Worm (Caenorhabditis elegans) whole organism, mixed stage, embryonic: ENCODE measurements around the gene F01D5.1.

Experiments
- M03D4.4 ChIP-seq: sonication (generic microtip); optimal IDR thresholded peaks from 2 replicates; lab custom pipeline; 2017; ENCODE audit warnings: mild to moderate bottlenecking, missing genetic modification characterization, missing compliant biosample characterization
- bed-3 ChIP-seq: fragments of 200-800 bp; sonication (Bioruptor generic); optimal IDR thresholded peaks from 3 replicates; lab custom pipeline; 2018; ENCODE audit warnings: mild to moderate bottlenecking, missing genetic modification characterization, moderate library complexity, missing compliant biosample characterization
- blmp-1 ChIP-seq: fragments of 150-350 bp; optimal IDR thresholded peaks from 2 replicates; lab custom pipeline; 2014; ENCODE audit warnings: missing biosample characterization, missing genetic modification characterization
- ceh-39 ChIP-seq: fragments of 150-350 bp; optimal IDR thresholded peaks from 2 replicates; lab custom pipeline; 2014; ENCODE audit warnings: missing biosample characterization, missing genetic modification characterization
- ceh-43 ChIP-seq: fragments of 200-800 bp; sonication (Bioruptor generic); optimal IDR thresholded peaks from 2 replicates; lab custom pipeline; 2018; ENCODE audit warnings: mild to moderate bottlenecking, missing genetic modification characterization, moderate library complexity, missing compliant biosample characterization
- ceh-83 ChIP-seq: fragments of 200-800 bp; sonication (Bioruptor generic); optimal IDR thresholded peaks from 2 replicates; lab custom pipeline; 2018; ENCODE audit warnings: mild to moderate bottlenecking, missing genetic modification characterization, missing compliant biosample characterization
- ces-1 ChIP-seq: fragments of 150-350 bp; optimal IDR thresholded peaks from 2 replicates; lab custom pipeline; 2014; ENCODE audit warnings: missing biosample characterization, missing genetic modification reagents, missing genetic modification characterization
- cnd-1 ChIP-seq: fragments of 200-800 bp; sonication (Bioruptor generic); optimal IDR thresholded peaks from 2 replicates; lab custom pipeline; 2018; ENCODE audit warnings: mild to moderate bottlenecking, missing genetic modification characterization, missing compliant biosample characterization
- drap-1 ChIP-seq: fragments of 200-800 bp; sonication (Bioruptor generic); optimal IDR thresholded peaks from 3 replicates; lab custom pipeline; 2018; ENCODE audit warnings: mild to moderate bottlenecking, missing genetic modification characterization, missing compliant biosample characterization
- elt-1 ChIP-seq: sonication (generic microtip); optimal IDR thresholded peaks from 2 replicates; lab custom pipeline; 2017; ENCODE audit warnings: missing genetic modification characterization, mild to moderate bottlenecking, missing compliant biosample characterization, antibody characterized with exemption, moderate library complexity, borderline replicate concordance; ENCODE audit not compliant: insufficient read depth
- elt-3 ChIP-seq: fragments of 150-350 bp; optimal IDR thresholded peaks from 2 replicates; lab custom pipeline; 2014; ENCODE audit warnings: missing biosample characterization, missing genetic modification characterization
- flh-1 ChIP-seq: fragments of 200-800 bp; sonication (Bioruptor generic); optimal IDR thresholded peaks from 2 replicates; lab custom pipeline; 2018; ENCODE audit warnings: mild to moderate bottlenecking, missing genetic modification characterization, moderate library complexity, missing compliant biosample characterization
- ham-2 ChIP-seq: fragments of 200-800 bp; sonication (Bioruptor generic); optimal IDR thresholded peaks from 2 replicates; lab custom pipeline; 2018; ENCODE audit warnings: mild to moderate bottlenecking, missing genetic modification characterization, missing compliant biosample characterization
- hlh-1 ChIP-seq: fragments of 150-350 bp; optimal IDR thresholded peaks from 2 replicates; lab custom pipeline; 2014; ENCODE audit warnings: missing biosample characterization, missing genetic modification reagents, missing genetic modification characterization
- lin-13 ChIP-seq: fragments of 150-350 bp; optimal IDR thresholded peaks from 2 replicates; lab custom pipeline; 2014; ENCODE audit warnings: missing biosample characterization, missing genetic modification characterization
- lin-32 ChIP-seq: fragments of 200-800 bp; sonication (Bioruptor generic); optimal IDR thresholded peaks from 2 replicates; lab custom pipeline; 2018; ENCODE audit warnings: mild to moderate bottlenecking, missing genetic modification characterization, missing compliant biosample characterization
- mab-5 ChIP-seq: fragments of 150-350 bp; optimal IDR thresholded peaks from 2 replicates; lab custom pipeline; 2014; ENCODE audit warnings: missing biosample characterization, missing genetic modification characterization
- mep-1 ChIP-seq: fragments of 150-350 bp; optimal IDR thresholded peaks from 2 replicates; lab custom pipeline; 2017; ENCODE audit warnings: missing biosample characterization, missing genetic modification reagents, missing genetic modification characterization, inconsistent platforms
- mls-2 ChIP-seq: sonication (generic microtip); optimal IDR thresholded peaks from 2 replicates; lab custom pipeline; 2016; ENCODE audit warnings: mild to moderate bottlenecking, missing genetic modification characterization, moderate library complexity, missing compliant biosample characterization
- nhr-12 ChIP-seq: fragments of 150-350 bp; optimal IDR thresholded peaks from 2 replicates; lab custom pipeline; 2014; ENCODE audit warnings: missing biosample characterization, missing genetic modification characterization
- nhr-2 ChIP-seq: fragments of 150-350 bp; optimal IDR thresholded peaks from 2 replicates; lab custom pipeline; 2014; ENCODE audit warnings: missing biosample characterization, missing genetic modification characterization
- nhr-237 ChIP-seq: fragments of 150-350 bp; optimal IDR thresholded peaks from 2 replicates; lab custom pipeline; 2014; ENCODE audit warnings: missing biosample characterization, missing genetic modification characterization
- nhr-28 ChIP-seq: fragments of 150-350 bp; optimal IDR thresholded peaks from 2 replicates; lab custom pipeline; 2014; ENCODE audit warnings: missing biosample characterization, missing genetic modification characterization
- nhr-76 ChIP-seq: sonication (generic microtip); optimal IDR thresholded peaks from 2 replicates; lab custom pipeline; 2017; ENCODE audit warnings: missing biosample characterization, missing genetic modification characterization
- pha-4 ChIP-seq: fragments of 150-350 bp; optimal IDR thresholded peaks from 2 replicates; lab custom pipeline; 2018; ENCODE audit warnings: missing biosample characterization, missing genetic modification reagents, missing genetic modification characterization
- sem-2 ChIP-seq: fragments of 200-800 bp; sonication (Bioruptor generic); optimal IDR thresholded peaks from 2 replicates; lab custom pipeline; 2018; ENCODE audit warnings: mild to moderate bottlenecking, missing genetic modification characterization, missing compliant biosample characterization
- snpc-4 ChIP-seq: fragments of 150-350 bp; optimal IDR thresholded peaks from 2 replicates; lab custom pipeline; 2014; ENCODE audit warnings: missing biosample characterization, missing genetic modification characterization
- sptf-1 ChIP-seq: sonication (generic microtip); optimal IDR thresholded peaks from 2 replicates; lab custom pipeline; 2017; ENCODE audit warnings: mild to moderate bottlenecking, missing genetic modification characterization, moderate library complexity, missing compliant biosample characterization
- tbx-8 ChIP-seq: fragments of 200-800 bp; sonication (Bioruptor generic); optimal IDR thresholded peaks from 2 replicates; lab custom pipeline; 2018; ENCODE audit warnings: mild to moderate bottlenecking, missing genetic modification characterization, moderate library complexity, missing compliant biosample characterization
- unc-120 ChIP-seq: sonication (generic microtip); optimal IDR thresholded peaks from 2 replicates; lab custom pipeline; 2017; ENCODE audit warnings: missing genetic modification characterization, missing compliant biosample characterization; ENCODE audit not compliant: poor library complexity, severe bottlenecking
- unc-62 ChIP-seq: fragments of 150-350 bp; optimal IDR thresholded peaks from 2 replicates; lab custom pipeline; 2014; ENCODE audit warnings: missing biosample characterization, missing genetic modification reagents, missing genetic modification characterization
- zip-8 ChIP-seq: fragments of 150-350 bp; optimal IDR thresholded peaks from 2 replicates; lab custom pipeline; 2014; ENCODE audit warnings: missing biosample characterization, missing genetic modification characterization
- ztf-11 ChIP-seq: fragments of 150-350 bp; optimal IDR thresholded peaks from 2 replicates; lab custom pipeline; 2014; ENCODE audit warnings: missing biosample characterization, missing genetic modification characterization

The F01D5.1 gene

ce11 chrII:13994934-13995333 is 2.4 kb downstream of the F01D5.1 start, which contains the start of gene Y39G8B.7:
Gene Y39G8B.7, minus strand, starts transcription at chrII:13995034.
- TF ChIP-seq nhr-28 (tag; lab: Kevin White, UChicago): no peak
- TF ChIP-seq snpc-4 (tag; lab: Kevin White, UChicago): no peak
- TF ChIP-seq unc-120 (tag; lab: Kevin White, UChicago): no peak
- no peak for TF ChIP-seq drap-1 (GFP tag; lab: Kevin White, UChicago)
- TF ChIP-seq ces-1 (GFP tag; lab: Kevin White, UChicago): no peak
- TF ChIP-seq blmp-1 (tag; lab: Kevin White, UChicago): no peak
- no peak for TF ChIP-seq nhr-76
- TF ChIP-seq elt-3: no peak
- TF ChIP-seq ceh-39: no peak
- no peak for TF ChIP-seq zip-8 (tag; lab: Kevin White, UChicago)
- no peak for TF ChIP-seq pha-4
- no peak for TF ChIP-seq ham-2 (GFP tag; lab: Kevin White, UChicago)
- no peak for TF ChIP-seq mep-1 (tag; lab: Kevin White, UChicago)
- TF ChIP-seq, all 35 proteins: peak for 0

ce11 chrII:13991741-13992140 is 5.6 kb downstream of the F01D5.1 start, which contains the start of gene Y39G8B.5:
Gene Y39G8B.5, minus strand, starts transcription at chrII:13991841.
- TF ChIP-seq ceh-83 (GFP tag; lab: Kevin White, UChicago) (no peak), nhr-28 (tag; lab: Kevin White, UChicago) (no peak), ham-2 (GFP tag; lab: Kevin White, UChicago) (no peak), ztf-11 (no peak), cnd-1 (tag; lab: Kevin White, UChicago) (no peak), hlh-1 (tag; lab: Kevin White, UChicago) (no peak), mab-5 (tag; lab: Kevin White, UChicago) (no peak), ceh-43 (no peak), flh-1 (GFP tag; lab: Kevin White, UChicago) (no peak), sem-2 (no peak), drap-1 (GFP tag; lab: Kevin White, UChicago) (no peak), ces-1 (GFP tag; lab: Kevin White, UChicago) (no peak), mls-2 (tag; lab: Kevin White, UChicago) (no peak), ceh-39 (no peak)

- peak; percentile 54 for TF ChIP-seq mls-2 (tag; lab: Kevin White, UChicago)
- peak; percentile 35 for TF ChIP-seq tbx-8
- TF ChIP-seq sptf-1: peak; percentile 55
Observed at ce11 chrII:13986061-13986460, 11.3 kb downstream of the F01D5.1 start.

ce11 chrII:13984551-13984950 is 12.8 kb downstream of the F01D5.1 start, which contains the start of gene sre-47:
Gene sre-47, minus strand, starts transcription at chrII:13984651.
- TF ChIP-seq pha-4 (no peak), nhr-12 (no peak), drap-1 (GFP tag; lab: Kevin White, UChicago) (no peak), nhr-237 (tag; lab: Kevin White, UChicago) (no peak), sem-2 (no peak), M03D4.4 (tag; lab: Kevin White, UChicago) (no peak), tbx-8 (no peak), lin-32 (GFP tag; lab: Kevin White, UChicago) (no peak), mab-5 (tag; lab: Kevin White, UChicago) (no peak), ceh-43 (no peak), flh-1 (GFP tag; lab: Kevin White, UChicago) (no peak), bed-3 (GFP tag; lab: Kevin White, UChicago) (no peak), nhr-28 (tag; lab: Kevin White, UChicago) (no peak), elt-1 (tag; lab: Kevin White, UChicago) (no peak), nhr-2 (tag; lab: Kevin White, UChicago) (no peak), snpc-4 (tag; lab: Kevin White, UChicago) (no peak), lin-13 (tag; lab: Kevin White, UChicago) (no peak), ham-2 (GFP tag; lab: Kevin White, UChicago) (no peak)
- TF ChIP-seq, all 35 proteins: peak for 0

ce11 chrII:13982923-13983322 is 14.5 kb downstream of the F01D5.1 start, which contains the start of the genes Y39G8B.13 and Y39G8B.10:
Gene Y39G8B.13, minus strand, starts transcription at chrII:13983047.
Gene Y39G8B.10, minus strand, starts transcription at chrII:13983115.
- no peak for TF ChIP-seq flh-1 (GFP tag; lab: Kevin White, UChicago)
- TF ChIP-seq mep-1 (tag; lab: Kevin White, UChicago): no peak
- no peak for TF ChIP-seq ham-2 (GFP tag; lab: Kevin White, UChicago)
- TF ChIP-seq cnd-1 (tag; lab: Kevin White, UChicago): no peak
- TF ChIP-seq nhr-2 (tag; lab: Kevin White, UChicago): no peak
- TF ChIP-seq unc-62 (GFP tag; lab: Kevin White, UChicago): no peak
- TF ChIP-seq unc-120 (tag; lab: Kevin White, UChicago): no peak
- no peak for TF ChIP-seq zip-8 (tag; lab: Kevin White, UChicago)
- TF ChIP-seq ceh-43: no peak
